Fruit fly (Drosophila melanogaster) whole organism, embryonic: ENCODE measurements around the gene MYPT-75D.

Source experiments
- Ada2b ChIP-seq: fragments of 200-800 bp; sonication (Bioruptor generic); IDR thresholded peaks from 2 replicates; pipeline ENCODE4 v1.3.6; 2022; ENCODE audit warnings: missing biosample characterization, missing genetic modification characterization
- C15 ChIP-seq: fragments of 200-800 bp; sonication (Bioruptor generic); IDR thresholded peaks from 3 replicates; pipeline ENCODE4 v1.3.6; 2022; ENCODE audit warnings: missing biosample characterization, missing genetic modification characterization
- CG10543 ChIP-seq: fragments of 200-800 bp; sonication (Bioruptor generic); optimal IDR thresholded peaks from 3 replicates; lab custom pipeline; 2017; ENCODE audit warnings: missing biosample characterization, mild to moderate bottlenecking, missing genetic modification characterization, moderate library complexity
- CG10654 ChIP-seq: fragments of 200-800 bp; sonication (Bioruptor generic); optimal IDR thresholded peaks from 2 replicates; lab custom pipeline; 2016; ENCODE audit warnings: missing biosample characterization, missing genetic modification characterization
- CG11695 ChIP-seq: fragments of 200-800 bp; sonication (Bioruptor generic); IDR thresholded peaks from 3 replicates; pipeline ENCODE4 v1.3.6; 2022; ENCODE audit warnings: missing biosample characterization, missing genetic modification characterization
- CG13775 ChIP-seq: fragments of 200-800 bp; sonication (Bioruptor generic); optimal IDR thresholded peaks from 3 replicates; lab custom pipeline; 2017; ENCODE audit warnings: missing biosample characterization, mild to moderate bottlenecking, missing genetic modification characterization
- CG14441 ChIP-seq: fragments of 200-800 bp; sonication (Bioruptor generic); IDR thresholded peaks from 2 replicates; pipeline ENCODE4 v1.3.6; 2022; ENCODE audit warnings: missing biosample characterization, missing genetic modification characterization
- CG14667 ChIP-seq: fragments of 200-800 bp; sonication (Bioruptor generic); IDR thresholded peaks from 2 replicates; pipeline ENCODE4 v1.3.6; 2022; ENCODE audit warnings: missing biosample characterization, missing genetic modification characterization
- CG14860 ChIP-seq: fragments of 200-800 bp; sonication (Bioruptor generic); IDR thresholded peaks from 3 replicates; pipeline ENCODE4 v1.3.6; 2022; ENCODE audit warnings: missing biosample characterization, missing genetic modification characterization; ENCODE audit not compliant: partially characterized antibody
- CG2120 ChIP-seq: fragments of 200-800 bp; sonication (Bioruptor generic); optimal IDR thresholded peaks from 3 replicates; lab custom pipeline; 2016; ENCODE audit warnings: missing biosample characterization, missing genetic modification characterization
- CG3065 ChIP-seq: fragments of 200-800 bp; sonication (Bioruptor generic); optimal IDR thresholded peaks from 2 replicates; lab custom pipeline; 2016; ENCODE audit warnings: missing biosample characterization, missing genetic modification characterization
- CG3407 ChIP-seq: fragments of 200-800 bp; sonication (Bioruptor generic); optimal IDR thresholded peaks from 2 replicates; lab custom pipeline; 2018; ENCODE audit warnings: missing biosample characterization, mild to moderate bottlenecking, missing genetic modification characterization
- CG4328 ChIP-seq: fragments of 200-800 bp; sonication (Bioruptor generic); optimal IDR thresholded peaks from 3 replicates; lab custom pipeline; 2017; ENCODE audit warnings: missing biosample characterization, missing genetic modification reagents, missing genetic modification characterization
- CG4404 ChIP-seq: fragments of 200-800 bp; sonication (Bioruptor generic); IDR thresholded peaks from 2 replicates; pipeline ENCODE4 v1.3.6; 2022; ENCODE audit warnings: missing biosample characterization, missing genetic modification characterization
- CG6175 ChIP-seq: fragments of 200-800 bp; sonication (Bioruptor generic); IDR thresholded peaks from 3 replicates; pipeline ENCODE4 v1.3.6; 2022; ENCODE audit warnings: missing biosample characterization, missing genetic modification characterization
- CG6765 ChIP-seq: fragments of 200-800 bp; sonication (Bioruptor generic); optimal IDR thresholded peaks from 3 replicates; lab custom pipeline; 2017; ENCODE audit warnings: missing biosample characterization, mild to moderate bottlenecking, missing genetic modification characterization
- CG6813 ChIP-seq: fragments of 200-800 bp; sonication (Bioruptor generic); optimal IDR thresholded peaks from 2 replicates; lab custom pipeline; 2017; ENCODE audit warnings: missing biosample characterization, missing genetic modification characterization, mild to moderate bottlenecking, moderate library complexity, missing genetic modification reagents
- CG7372 ChIP-seq: fragments of 200-800 bp; sonication (Bioruptor generic); IDR thresholded peaks from 2 replicates; pipeline ENCODE4 v1.3.6; 2022; ENCODE audit warnings: missing biosample characterization, missing genetic modification characterization
- CG7928 ChIP-seq: fragments of 200-800 bp; sonication (Bioruptor generic); optimal IDR thresholded peaks from 2 replicates; lab custom pipeline; 2017; ENCODE audit warnings: missing biosample characterization, mild to moderate bottlenecking, missing genetic modification characterization
- CG8089 ChIP-seq: fragments of 200-800 bp; sonication (Bioruptor generic); optimal IDR thresholded peaks from 3 replicates; lab custom pipeline; 2016; ENCODE audit warnings: missing biosample characterization, missing genetic modification characterization
- CTCF ChIP-seq: fragments of 200-800 bp; sonication (Bioruptor generic); optimal IDR thresholded peaks from 2 replicates; lab custom pipeline; 2017; ENCODE audit warnings: missing biosample characterization, mild to moderate bottlenecking, missing genetic modification characterization, moderate library complexity
- Camta ChIP-seq: fragments of 200-800 bp; sonication (Bioruptor generic); optimal IDR thresholded peaks from 2 replicates; lab custom pipeline; 2016; ENCODE audit warnings: missing biosample characterization, missing genetic modification characterization
- D ChIP-seq, 2 experiments: fragments of 200-800 bp in 1 of 2; fragments of >200 bp in 1 of 2; sonication (Bioruptor generic) in 1 of 2; optimal IDR thresholded peaks; 2 replicates in 1 of 2; 3 replicates in 1 of 2; lab custom pipeline; 2017; ENCODE audit warnings: mild to moderate bottlenecking in 1 of 2, missing biosample characterization in 1 of 2, missing genetic modification characterization in 1 of 2, missing genetic modification reagents in 1 of 2
- Dip2 ChIP-seq: fragments of 200-800 bp; sonication (Bioruptor generic); IDR thresholded peaks from 2 replicates; pipeline ENCODE4 v1.3.6; 2022; ENCODE audit warnings: missing biosample characterization, missing genetic modification characterization
- Drgx ChIP-seq: fragments of 200-800 bp; sonication (Bioruptor generic); IDR thresholded peaks from 2 replicates; pipeline ENCODE4 v1.3.6; 2022; ENCODE audit warnings: missing biosample characterization, missing genetic modification characterization
- ERR ChIP-seq: fragments of 200-800 bp; sonication (Bioruptor generic); optimal IDR thresholded peaks from 2 replicates; lab custom pipeline; 2016; ENCODE audit warnings: missing biosample characterization, missing genetic modification characterization
- Ets97D ChIP-seq: fragments of 200-800 bp; sonication (Bioruptor generic); optimal IDR thresholded peaks from 3 replicates; lab custom pipeline; 2016; ENCODE audit warnings: missing biosample characterization, missing genetic modification characterization
- Hand ChIP-seq: fragments of 200-800 bp; sonication (Bioruptor generic); optimal IDR thresholded peaks from 2 replicates; lab custom pipeline; 2017; ENCODE audit warnings: mild to moderate bottlenecking, missing biosample characterization, missing genetic modification reagents, missing genetic modification characterization
- MESR4 ChIP-seq: fragments of 200-800 bp; sonication (Bioruptor generic); optimal IDR thresholded peaks from 2 replicates; lab custom pipeline; 2018; ENCODE audit warnings: missing biosample characterization, mild to moderate bottlenecking, missing genetic modification characterization, moderate library complexity
- NFAT ChIP-seq: fragments of 200-800 bp; sonication (Bioruptor generic); IDR thresholded peaks from 2 replicates; pipeline ENCODE4 v1.3.6; 2022; ENCODE audit warnings: missing biosample characterization, missing genetic modification characterization
- TFAM ChIP-seq: fragments of 200-800 bp; sonication (Bioruptor generic); optimal IDR thresholded peaks from 2 replicates; lab custom pipeline; 2017; ENCODE audit warnings: missing biosample characterization, missing genetic modification characterization, inconsistent platforms
- Trl ChIP-seq, 3 experiments: fragments of >200 bp in 2 of 3; fragments of 200-800 bp in 1 of 3; sonication (Bioruptor generic) in 1 of 3; optimal IDR thresholded peaks; 2 replicates in 1 of 3; 3 replicates in 2 of 3; lab custom pipeline; 2016 to 2017; ENCODE audit warnings: missing biosample characterization in 1 of 3, missing genetic modification characterization in 1 of 3
- br ChIP-seq: fragments of >200 bp; optimal IDR thresholded peaks from 2 replicates; lab custom pipeline; 2017
- bsh ChIP-seq, 2 experiments: fragments of 200-800 bp; sonication (Bioruptor generic); optimal IDR thresholded peaks; 2 replicates each; lab custom pipeline; 2017 to 2018; ENCODE audit warnings: mild to moderate bottlenecking in 2 of 2, missing biosample characterization in 2 of 2, missing genetic modification characterization in 2 of 2, moderate library complexity in 1 of 2
- ci ChIP-seq: fragments of 200-800 bp; sonication (Bioruptor generic); IDR thresholded peaks from 3 replicates; pipeline ENCODE4 v1.3.6; 2022; ENCODE audit warnings: missing biosample characterization, missing genetic modification characterization
- crc ChIP-seq: fragments of 200-800 bp; sonication (Bioruptor generic); optimal IDR thresholded peaks from 2 replicates; lab custom pipeline; 2016; ENCODE audit warnings: missing biosample characterization, missing genetic modification characterization
- dpn ChIP-seq, 2 experiments: fragments of 200-800 bp; sonication (Bioruptor generic); optimal IDR thresholded peaks; 3 replicates each; lab custom pipeline; 2016; ENCODE audit warnings: missing biosample characterization in 2 of 2, missing genetic modification characterization in 2 of 2
- esg ChIP-seq: fragments of 200-800 bp; sonication (Bioruptor generic); conservative IDR thresholded peaks from 2 replicates; pipeline ENCODE4 v1.3.6; 2022; ENCODE audit warnings: missing biosample characterization, missing genetic modification characterization
- gce ChIP-seq: fragments of 200-800 bp; sonication (Bioruptor generic); IDR thresholded peaks from 3 replicates; pipeline ENCODE4 v1.3.6; 2022; ENCODE audit warnings: missing biosample characterization, missing genetic modification characterization
- gem ChIP-seq: fragments of 200-800 bp; sonication (Bioruptor generic); optimal IDR thresholded peaks from 2 replicates; lab custom pipeline; 2019; ENCODE audit warnings: missing biosample characterization, mild to moderate bottlenecking, missing genetic modification characterization, moderate library complexity
- insv ChIP-seq, 2 experiments: fragments of 200-800 bp; sonication (Bioruptor generic); optimal IDR thresholded peaks; 3 replicates each; lab custom pipeline; 2016 to 2018; ENCODE audit warnings: missing biosample characterization in 2 of 2, missing genetic modification characterization in 2 of 2
- klu ChIP-seq: fragments of 200-800 bp; sonication (Bioruptor generic); IDR thresholded peaks from 2 replicates; pipeline ENCODE4 v1.3.6; 2022; ENCODE audit warnings: missing biosample characterization, missing genetic modification characterization
- lab ChIP-seq: fragments of 200-800 bp; sonication (Bioruptor generic); optimal IDR thresholded peaks from 3 replicates; lab custom pipeline; 2017; ENCODE audit warnings: missing biosample characterization, missing genetic modification characterization, mild to moderate bottlenecking, moderate library complexity, missing genetic modification reagents
- nmo ChIP-seq: fragments of 200-800 bp; sonication (Bioruptor generic); optimal IDR thresholded peaks from 2 replicates; lab custom pipeline; 2018; ENCODE audit warnings: missing biosample characterization, mild to moderate bottlenecking, missing genetic modification characterization, moderate library complexity
- oc ChIP-seq: fragments of 200-800 bp; sonication (Bioruptor generic); optimal IDR thresholded peaks from 2 replicates; lab custom pipeline; 2018; ENCODE audit warnings: missing biosample characterization, mild to moderate bottlenecking, missing genetic modification characterization, moderate library complexity
- pb ChIP-seq: fragments of 200-800 bp; sonication (Bioruptor generic); optimal IDR thresholded peaks from 3 replicates; lab custom pipeline; 2016; ENCODE audit warnings: missing biosample characterization, missing genetic modification characterization
- ssp ChIP-seq: fragments of 200-800 bp; sonication (Bioruptor generic); IDR thresholded peaks from 2 replicates; pipeline ENCODE4 v1.3.6; 2022; ENCODE audit warnings: missing biosample characterization, missing genetic modification characterization
- sug ChIP-seq: fragments of 200-800 bp; optimal IDR thresholded peaks from 2 replicates; lab custom pipeline; 2019; ENCODE audit warnings: missing biosample characterization, mild to moderate bottlenecking, missing genetic modification characterization, moderate library complexity
- tup ChIP-seq: fragments of 200-800 bp; sonication (Bioruptor generic); optimal IDR thresholded peaks from 2 replicates; lab custom pipeline; 2016; ENCODE audit warnings: missing biosample characterization, mild to moderate bottlenecking, missing genetic modification characterization, moderate library complexity
- zf30C ChIP-seq: fragments of 200-800 bp; sonication (Bioruptor generic); optimal IDR thresholded peaks from 3 replicates; lab custom pipeline; 2018; ENCODE audit warnings: missing biosample characterization, mild to moderate bottlenecking, missing genetic modification characterization

MYPT-75D gene

dm6 chr3L:18672986-18673633, 47.4 kb downstream of the MYPT-75D start, which contains the start of gene Capr (continued):
- TF ChIP-seq pb (GFP tag; lab: Kevin White, UChicago) (no peak), CG4404 (no peak), TFAM (GFP tag; lab: Kevin White, UChicago) (no peak), CG11695 (no peak), CG2120 (peak; percentile 24), esg (GFP tag; lab: Robert Waterston, UW) (no peak), Trl (optimal IDR thresholded peaks at IDR 0.05; lab: Kevin White, UChicago) (no peak), Trl (GFP tag; optimal IDR thresholded peaks at IDR 0.05; lab: Kevin White, UChicago) (peak; percentile 39), CG4328 (no peak), CG10543 (peak; percentile 36), Ada2b (GFP tag; lab: Robert Waterston, UW) (no peak), br (lab: Kevin White, UChicago) (no peak), Camta (GFP tag; lab: Kevin White, UChicago) (peak; percentile 10), lab (GFP tag; lab: Kevin White, UChicago) (no peak), D (optimal IDR thresholded peaks at IDR 0.05; lab: Kevin White, UChicago) (no peak), D (GFP tag; optimal IDR thresholded peaks at IDR 0.05; lab: Kevin White, UChicago) (no peak), CG3065 (GFP tag; lab: Kevin White, UChicago) (no peak), CTCF (peak; percentile 44), CG14667 (GFP tag; lab: Robert Waterston, UW) (no peak), CG3407 (GFP tag; lab: Kevin White, UChicago) (no peak), MESR4 (GFP tag; lab: Kevin White, UChicago) (peak; percentile 82), crc (GFP tag; lab: Kevin White, UChicago) (no peak), CG10654 (no peak), Ets97D (GFP tag; lab: Kevin White, UChicago) (peak; percentile 69), CG6765 (GFP tag; lab: Kevin White, UChicago) (peak; percentile 3), insv (GFP tag; optimal IDR thresholded peaks at IDR 0.05; lab: Kevin White, UChicago) (no peak), CG6813 (GFP tag; lab: Kevin White, UChicago) (no peak), Hand (GFP tag; lab: Kevin White, UChicago) (no peak), dpn (GFP tag; optimal IDR thresholded peaks at IDR 0.05; lab: Kevin White, UChicago) (peak in 1 of 2 experiments; percentile 23), CG14441 (GFP tag; lab: Robert Waterston, UW) (no peak), CG7372 (GFP tag; lab: Robert Waterston, UW) (no peak), gem (tag; lab: Kevin White, UChicago) (no peak), ssp (peak; percentile 42; the same call in 1 of the 2 replicates), CG8089 (no peak), ci (GFP tag; lab: Robert Waterston, UW) (peak; percentile 56; the same call in 1 of the 3 replicates), C15 (GFP tag; lab: Robert Waterston, UW) (no peak), gce (GFP tag; lab: Robert Waterston, UW) (no peak), tup (GFP tag; lab: Kevin White, UChicago) (no peak), ERR (GFP tag; lab: Kevin White, UChicago) (peak; percentile 32), CG7928 (no peak), bsh (GFP tag; optimal IDR thresholded peaks at IDR 0.05; lab: Kevin White, UChicago) (peak in 1 of 2 experiments; percentile 15), sug (tag; lab: Kevin White, UChicago) (peak; percentile 34), CG14860 (GFP tag; lab: Robert Waterston, UW) (peak; percentile 100), CG13775 (peak; percentile 3), CG6175 (no peak), klu (GFP tag; lab: Robert Waterston, UW) (no peak), oc (no peak), Drgx (GFP tag; lab: Robert Waterston, UW) (peak; percentile 22; the same call in 1 of the 2 replicates), zf30C (GFP tag; lab: Kevin White, UChicago) (peak; percentile 15), Dip2 (no peak), NFAT (GFP tag; lab: Robert Waterston, UW) (peak; percentile 68; the same call in 1 of the 2 replicates), nmo (GFP tag; lab: Kevin White, UChicago) (peak; percentile 55)
